Worm (Caenorhabditis elegans) whole organism, mixed stage, embryonic: ENCODE measurements around the gene hphd-1.

Source experiments
- M03D4.4 ChIP-seq: sonication (generic microtip); optimal IDR thresholded peaks from 2 replicates; lab custom pipeline; 2017; ENCODE audit warnings: mild to moderate bottlenecking, missing genetic modification characterization, missing compliant biosample characterization
- blmp-1 ChIP-seq: fragments of 150-350 bp; optimal IDR thresholded peaks from 2 replicates; lab custom pipeline; 2014; ENCODE audit warnings: missing biosample characterization, missing genetic modification characterization
- ceh-43 ChIP-seq: fragments of 200-800 bp; sonication (Bioruptor generic); optimal IDR thresholded peaks from 2 replicates; lab custom pipeline; 2018; ENCODE audit warnings: mild to moderate bottlenecking, missing genetic modification characterization, moderate library complexity, missing compliant biosample characterization
- ceh-83 ChIP-seq: fragments of 200-800 bp; sonication (Bioruptor generic); optimal IDR thresholded peaks from 2 replicates; lab custom pipeline; 2018; ENCODE audit warnings: mild to moderate bottlenecking, missing genetic modification characterization, missing compliant biosample characterization
- ces-1 ChIP-seq: fragments of 150-350 bp; optimal IDR thresholded peaks from 2 replicates; lab custom pipeline; 2014; ENCODE audit warnings: missing biosample characterization, missing genetic modification reagents, missing genetic modification characterization
- cnd-1 ChIP-seq: fragments of 200-800 bp; sonication (Bioruptor generic); optimal IDR thresholded peaks from 2 replicates; lab custom pipeline; 2018; ENCODE audit warnings: mild to moderate bottlenecking, missing genetic modification characterization, missing compliant biosample characterization
- elt-3 ChIP-seq: fragments of 150-350 bp; optimal IDR thresholded peaks from 2 replicates; lab custom pipeline; 2014; ENCODE audit warnings: missing biosample characterization, missing genetic modification characterization
- flh-1 ChIP-seq: fragments of 200-800 bp; sonication (Bioruptor generic); optimal IDR thresholded peaks from 2 replicates; lab custom pipeline; 2018; ENCODE audit warnings: mild to moderate bottlenecking, missing genetic modification characterization, moderate library complexity, missing compliant biosample characterization
- ham-2 ChIP-seq: fragments of 200-800 bp; sonication (Bioruptor generic); optimal IDR thresholded peaks from 2 replicates; lab custom pipeline; 2018; ENCODE audit warnings: mild to moderate bottlenecking, missing genetic modification characterization, missing compliant biosample characterization
- hlh-1 ChIP-seq: fragments of 150-350 bp; optimal IDR thresholded peaks from 2 replicates; lab custom pipeline; 2014; ENCODE audit warnings: missing biosample characterization, missing genetic modification reagents, missing genetic modification characterization
- lin-13 ChIP-seq: fragments of 150-350 bp; optimal IDR thresholded peaks from 2 replicates; lab custom pipeline; 2014; ENCODE audit warnings: missing biosample characterization, missing genetic modification characterization
- mab-5 ChIP-seq: fragments of 150-350 bp; optimal IDR thresholded peaks from 2 replicates; lab custom pipeline; 2014; ENCODE audit warnings: missing biosample characterization, missing genetic modification characterization
- mep-1 ChIP-seq: fragments of 150-350 bp; optimal IDR thresholded peaks from 2 replicates; lab custom pipeline; 2017; ENCODE audit warnings: missing biosample characterization, missing genetic modification reagents, missing genetic modification characterization, inconsistent platforms
- mls-2 ChIP-seq: sonication (generic microtip); optimal IDR thresholded peaks from 2 replicates; lab custom pipeline; 2016; ENCODE audit warnings: mild to moderate bottlenecking, missing genetic modification characterization, moderate library complexity, missing compliant biosample characterization
- nhr-2 ChIP-seq: fragments of 150-350 bp; optimal IDR thresholded peaks from 2 replicates; lab custom pipeline; 2014; ENCODE audit warnings: missing biosample characterization, missing genetic modification characterization
- nhr-237 ChIP-seq: fragments of 150-350 bp; optimal IDR thresholded peaks from 2 replicates; lab custom pipeline; 2014; ENCODE audit warnings: missing biosample characterization, missing genetic modification characterization
- nhr-28 ChIP-seq: fragments of 150-350 bp; optimal IDR thresholded peaks from 2 replicates; lab custom pipeline; 2014; ENCODE audit warnings: missing biosample characterization, missing genetic modification characterization
- nhr-76 ChIP-seq: sonication (generic microtip); optimal IDR thresholded peaks from 2 replicates; lab custom pipeline; 2017; ENCODE audit warnings: missing biosample characterization, missing genetic modification characterization
- pha-4 ChIP-seq: fragments of 150-350 bp; optimal IDR thresholded peaks from 2 replicates; lab custom pipeline; 2018; ENCODE audit warnings: missing biosample characterization, missing genetic modification reagents, missing genetic modification characterization
- sem-2 ChIP-seq: fragments of 200-800 bp; sonication (Bioruptor generic); optimal IDR thresholded peaks from 2 replicates; lab custom pipeline; 2018; ENCODE audit warnings: mild to moderate bottlenecking, missing genetic modification characterization, missing compliant biosample characterization
- snpc-4 ChIP-seq: fragments of 150-350 bp; optimal IDR thresholded peaks from 2 replicates; lab custom pipeline; 2014; ENCODE audit warnings: missing biosample characterization, missing genetic modification characterization
- sptf-1 ChIP-seq: sonication (generic microtip); optimal IDR thresholded peaks from 2 replicates; lab custom pipeline; 2017; ENCODE audit warnings: mild to moderate bottlenecking, missing genetic modification characterization, moderate library complexity, missing compliant biosample characterization
- tbx-8 ChIP-seq: fragments of 200-800 bp; sonication (Bioruptor generic); optimal IDR thresholded peaks from 2 replicates; lab custom pipeline; 2018; ENCODE audit warnings: mild to moderate bottlenecking, missing genetic modification characterization, moderate library complexity, missing compliant biosample characterization
- unc-120 ChIP-seq: sonication (generic microtip); optimal IDR thresholded peaks from 2 replicates; lab custom pipeline; 2017; ENCODE audit warnings: missing genetic modification characterization, missing compliant biosample characterization; ENCODE audit not compliant: poor library complexity, severe bottlenecking
- unc-39 ChIP-seq: fragments of 150-350 bp; optimal IDR thresholded peaks from 2 replicates; lab custom pipeline; 2014; ENCODE audit warnings: missing biosample characterization, missing genetic modification characterization
- unc-62 ChIP-seq: fragments of 150-350 bp; optimal IDR thresholded peaks from 2 replicates; lab custom pipeline; 2014; ENCODE audit warnings: missing biosample characterization, missing genetic modification reagents, missing genetic modification characterization
- zip-8 ChIP-seq: fragments of 150-350 bp; optimal IDR thresholded peaks from 2 replicates; lab custom pipeline; 2014; ENCODE audit warnings: missing biosample characterization, missing genetic modification characterization
- ztf-11 ChIP-seq: fragments of 150-350 bp; optimal IDR thresholded peaks from 2 replicates; lab custom pipeline; 2014; ENCODE audit warnings: missing biosample characterization, missing genetic modification characterization

hphd-1 gene

DNA sequence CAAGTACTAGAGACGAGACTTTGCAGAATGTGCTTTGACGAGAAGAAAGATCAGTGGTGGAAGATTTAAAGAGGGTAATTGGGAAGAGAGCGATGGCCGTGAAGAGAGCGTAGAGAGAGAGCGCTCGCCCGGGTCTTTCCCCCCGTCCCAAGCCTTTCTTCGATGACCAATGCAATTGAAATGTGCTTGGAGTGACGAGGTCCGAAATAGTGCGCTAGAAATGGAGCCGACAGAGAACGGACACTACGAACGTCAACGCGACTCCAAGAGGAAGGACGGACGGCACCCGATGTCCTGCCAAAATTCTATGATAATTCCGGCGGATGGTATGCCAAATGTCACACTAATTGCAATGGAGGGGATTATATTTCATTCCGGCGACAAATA lies 33.7 kb upstream of the hphd-1 start:
- TF ChIP-seq pha-4 (no peak), ham-2 (GFP tag; lab: Kevin White, UChicago) (peak; percentile 9), hlh-1 (tag; lab: Kevin White, UChicago) (peak; percentile 24), unc-62 (GFP tag; lab: Kevin White, UChicago) (peak; percentile 35), elt-3 (no peak), sem-2 (GFP tag; lab: Kevin White, UChicago) (no peak), sptf-1 (tag; lab: Kevin White, UChicago) (peak; percentile 21), nhr-237 (tag; lab: Kevin White, UChicago) (no peak), nhr-2 (tag; lab: Kevin White, UChicago) (no peak), lin-13 (no peak), mls-2 (tag; lab: Kevin White, UChicago) (no peak), unc-120 (tag; lab: Kevin White, UChicago) (peak; percentile 36), cnd-1 (tag; lab: Kevin White, UChicago) (peak; percentile 53), ces-1 (GFP tag; lab: Kevin White, UChicago) (peak; percentile 33), ceh-83 (GFP tag; lab: Kevin White, UChicago) (no peak)

DNA sequence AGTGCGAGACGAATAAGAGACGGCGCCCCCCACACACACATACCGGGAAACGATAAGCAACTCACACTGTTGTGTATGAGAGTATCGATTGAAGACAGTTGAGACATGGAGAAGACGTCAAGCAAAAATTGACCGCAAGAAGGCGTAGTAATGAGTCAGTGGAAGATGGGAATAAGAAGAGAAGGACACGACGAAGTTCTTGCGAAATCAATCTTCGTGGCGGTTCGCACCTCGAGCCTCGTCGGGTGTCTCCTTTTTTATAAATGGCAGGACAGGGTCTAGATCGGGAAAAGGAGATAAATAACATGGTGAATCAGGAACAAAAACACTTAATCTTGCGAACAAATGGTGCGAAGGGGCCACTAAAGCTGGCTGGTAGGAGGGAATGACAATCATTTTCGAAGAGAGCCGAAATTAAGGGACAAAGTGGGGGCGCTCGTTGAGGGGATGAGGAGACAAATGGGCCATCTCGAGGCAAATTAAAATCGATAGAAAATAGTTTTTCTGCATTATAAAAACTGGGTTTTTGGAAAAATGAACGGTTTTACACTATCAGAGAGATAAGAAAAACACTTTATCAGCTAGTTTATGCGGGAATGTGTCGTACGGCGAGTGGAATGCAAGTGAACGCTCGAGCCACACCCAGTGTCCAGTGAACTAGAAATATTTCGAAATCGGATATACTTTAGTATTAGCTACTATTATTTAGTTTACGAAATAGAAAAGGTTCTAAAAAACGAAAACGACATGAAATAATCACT lies 33.1 kb upstream of the hphd-1 start:
- no peak for TF ChIP-seq blmp-1
- TF ChIP-seq unc-62 (GFP tag; lab: Kevin White, UChicago) = no peak
- TF ChIP-seq M03D4.4 = no peak
- no peak for TF ChIP-seq nhr-2 (tag; lab: Kevin White, UChicago)
- no peak for TF ChIP-seq mep-1 (tag; lab: Kevin White, UChicago)
- TF ChIP-seq nhr-237 (tag; lab: Kevin White, UChicago) = no peak
- TF ChIP-seq cnd-1 (tag; lab: Kevin White, UChicago) = no peak
- TF ChIP-seq nhr-76 (tag; lab: Kevin White, UChicago) = no peak
- no peak for TF ChIP-seq sem-2 (GFP tag; lab: Kevin White, UChicago)
- no peak for TF ChIP-seq mab-5 (tag; lab: Kevin White, UChicago)
- no peak for TF ChIP-seq nhr-28 (tag; lab: Kevin White, UChicago)
- no peak for TF ChIP-seq mls-2 (tag; lab: Kevin White, UChicago)
- no peak for TF ChIP-seq tbx-8 (GFP tag; lab: Kevin White, UChicago)
- TF ChIP-seq flh-1 (GFP tag; lab: Kevin White, UChicago) = no peak

DNA sequence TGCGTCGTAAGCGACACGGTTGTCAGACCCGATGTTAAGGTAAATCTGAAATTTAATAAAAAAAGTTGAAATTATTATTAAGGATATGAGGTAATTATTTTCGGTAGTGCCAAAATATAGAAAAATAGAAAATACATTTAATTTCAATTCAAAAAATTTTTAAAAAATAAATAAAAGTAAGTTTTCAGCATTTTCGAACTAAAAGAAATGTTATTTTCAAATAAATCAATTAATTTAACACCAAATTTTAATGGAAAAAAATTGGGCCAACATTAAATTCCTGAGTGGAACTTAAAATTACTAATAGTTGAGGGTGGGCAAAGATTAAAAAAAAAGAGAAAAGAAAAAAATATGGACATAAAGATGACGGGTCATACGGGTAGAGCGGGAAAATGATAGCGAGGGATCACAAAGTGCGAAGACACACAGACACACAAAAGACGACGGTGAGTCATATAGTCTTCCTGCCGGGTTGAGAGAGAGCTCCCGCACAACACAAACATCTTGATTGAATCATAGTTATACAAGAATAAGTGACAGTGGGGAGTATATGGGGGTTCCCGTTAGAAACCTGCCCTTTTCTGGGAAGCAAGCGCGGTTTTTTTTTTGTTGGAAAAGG lies 29.5 kb upstream of the hphd-1 start, which contains the start of gene max-2:
TSS of gene max-2 (minus strand) at position 51 of the 619 bp plus-strand sequence.
- TF ChIP-seq sptf-1 (tag; lab: Kevin White, UChicago) (no peak), flh-1 (GFP tag; lab: Kevin White, UChicago) (no peak), unc-62 (GFP tag; lab: Kevin White, UChicago) (no peak), blmp-1 (no peak), zip-8 (no peak)

DNA sequence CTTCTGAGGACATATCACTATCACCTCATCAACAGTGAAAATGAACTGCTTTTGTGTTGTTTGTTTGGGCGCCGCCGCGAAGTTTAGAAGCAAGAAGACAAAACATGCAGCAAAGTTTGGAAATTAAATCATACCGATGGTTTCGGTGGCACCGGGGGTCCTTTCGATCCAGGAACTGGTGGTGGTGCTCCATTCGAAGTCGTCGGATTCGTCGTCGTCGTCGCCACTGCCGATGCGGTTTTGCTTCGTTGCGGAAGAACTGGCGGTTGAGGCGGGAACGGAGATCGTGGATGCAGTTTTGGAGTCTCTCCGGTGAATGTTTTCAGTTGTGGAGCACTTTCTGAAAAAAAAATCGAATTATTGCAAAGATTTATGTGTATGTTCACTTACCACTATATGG lies 27.1 kb upstream of the hphd-1 start:
- no peak for TF ChIP-seq ztf-11 (tag; lab: Kevin White, UChicago)
- TF ChIP-seq mab-5 (tag; lab: Kevin White, UChicago) = no peak
- TF ChIP-seq hlh-1 (tag; lab: Kevin White, UChicago) = no peak
- no peak for TF ChIP-seq tbx-8 (GFP tag; lab: Kevin White, UChicago)
- no peak for TF ChIP-seq blmp-1
- TF ChIP-seq ceh-43 (GFP tag; lab: Kevin White, UChicago) = no peak
- TF ChIP-seq snpc-4 (tag; lab: Kevin White, UChicago) = no peak
- TF ChIP-seq zip-8 = no peak
- no peak for TF ChIP-seq cnd-1 (tag; lab: Kevin White, UChicago)
- no peak for TF ChIP-seq ham-2 (GFP tag; lab: Kevin White, UChicago)
- TF ChIP-seq sptf-1 (tag; lab: Kevin White, UChicago) = no peak
- no peak for TF ChIP-seq ces-1 (GFP tag; lab: Kevin White, UChicago)
- no peak for TF ChIP-seq pha-4
- no peak for TF ChIP-seq sem-2 (GFP tag; lab: Kevin White, UChicago)
- TF ChIP-seq mep-1 (tag; lab: Kevin White, UChicago) = no peak
- no peak for TF ChIP-seq unc-39

DNA sequence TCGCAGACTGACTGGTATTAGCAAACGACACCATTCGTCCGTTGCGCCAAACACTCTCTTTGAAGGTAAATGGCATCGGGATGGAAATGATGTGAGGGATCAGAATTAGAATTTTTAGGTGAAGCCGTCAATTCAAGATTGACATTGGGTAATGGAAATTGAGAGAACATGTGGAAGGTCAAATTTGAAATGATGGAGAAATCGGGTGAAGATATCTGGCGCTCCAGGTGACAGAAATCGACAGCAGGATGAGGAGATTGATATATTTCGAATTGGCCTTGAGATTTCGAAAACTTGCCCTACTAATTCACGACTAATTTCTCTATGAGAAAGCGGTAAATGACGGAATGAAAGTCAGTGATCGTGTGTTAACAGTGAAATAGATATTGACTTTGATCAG lies 26.2 kb upstream of the hphd-1 start:
- TF ChIP-seq elt-3 = no peak
- TF ChIP-seq, all 35 proteins: peak for 0
